Worm (Caenorhabditis elegans) whole organism, young adult: ENCODE results near the gene C28D4.4.

Experiments
- C17E4.6 ChIP-seq: fragments of 200-800 bp; sonication (Bioruptor generic); IDR thresholded peaks from 2 replicates; pipeline ENCODE4 v1.3.6; 2022; ENCODE audit warnings: missing genetic modification reagents, missing genetic modification characterization, missing compliant biosample characterization
- F22D6.2 ChIP-seq: sonication (generic microtip); optimal IDR thresholded peaks from 2 replicates; lab custom pipeline; 2016; ENCODE audit warnings: mild to moderate bottlenecking, missing genetic modification characterization, missing compliant biosample characterization
- Y53F4B.3 ChIP-seq: fragments of 200-800 bp; sonication (Bioruptor generic); IDR thresholded peaks from 2 replicates; pipeline ENCODE4 v1.3.6; 2022; ENCODE audit warnings: missing genetic modification reagents, missing genetic modification characterization, missing compliant biosample characterization
- Y79H2A.3 ChIP-seq: fragments of 200-800 bp; sonication (Bioruptor generic); conservative IDR thresholded peaks from 2 replicates; pipeline ENCODE4 v1.3.6; 2022; ENCODE audit warnings: missing genetic modification reagents, missing genetic modification characterization, missing compliant biosample characterization
- Y95B8A.8 ChIP-seq: fragments of 200-800 bp; sonication (Bioruptor generic); IDR thresholded peaks from 2 replicates; pipeline ENCODE4 v1.3.6; 2022; ENCODE audit warnings: missing genetic modification reagents, missing genetic modification characterization, missing compliant biosample characterization
- athp-1 ChIP-seq: sonication (generic microtip); optimal IDR thresholded peaks from 2 replicates; lab custom pipeline; 2017; ENCODE audit warnings: mild to moderate bottlenecking, missing genetic modification characterization, missing compliant biosample characterization
- ceh-79 ChIP-seq: sonication (generic microtip); optimal IDR thresholded peaks from 2 replicates; lab custom pipeline; 2017; ENCODE audit warnings: mild to moderate bottlenecking, missing genetic modification characterization, missing compliant biosample characterization
- efl-1 ChIP-seq: fragments of 150-350 bp; optimal IDR thresholded peaks from 2 replicates; lab custom pipeline; 2014; ENCODE audit warnings: missing biosample characterization, missing genetic modification reagents, missing genetic modification characterization
- nfya-1 ChIP-seq: sonication (generic microtip); optimal IDR thresholded peaks from 2 replicates; lab custom pipeline; 2017; ENCODE audit warnings: antibody characterized with exemption, missing compliant biosample characterization, missing genetic modification characterization, borderline replicate concordance; ENCODE audit not compliant: insufficient read depth
- unc-62 ChIP-seq: fragments of 150-350 bp; optimal IDR thresholded peaks from 2 replicates; lab custom pipeline; 2014; ENCODE audit warnings: missing biosample characterization, missing genetic modification reagents, missing genetic modification characterization
- ztf-18 ChIP-seq: sonication (generic microtip); optimal IDR thresholded peaks from 2 replicates; lab custom pipeline; 2016; ENCODE audit warnings: missing genotype, mild to moderate bottlenecking, missing genetic modification characterization, missing compliant biosample characterization

ce11 chrIV:9756647-9757424, 12.0 kb upstream of the C28D4.4 start:
- TF ChIP-seq unc-62 (no peak), nfya-1 (tag; lab: Kevin White, UChicago) (no peak), F22D6.2 (tag; lab: Kevin White, UChicago) (no peak), ceh-79 (no peak), ztf-18 (tag; lab: Kevin White, UChicago) (no peak), Y95B8A.8 (GFP tag; lab: Robert Waterston, UW) (no peak), efl-1 (GFP tag; lab: Kevin White, UChicago) (no peak), Y53F4B.3 (no peak), Y79H2A.3 (GFP tag; lab: Robert Waterston, UW) (no peak), C17E4.6 (GFP tag; lab: Robert Waterston, UW) (no peak), athp-1 (no peak)
